In the genomic region with DNA sequence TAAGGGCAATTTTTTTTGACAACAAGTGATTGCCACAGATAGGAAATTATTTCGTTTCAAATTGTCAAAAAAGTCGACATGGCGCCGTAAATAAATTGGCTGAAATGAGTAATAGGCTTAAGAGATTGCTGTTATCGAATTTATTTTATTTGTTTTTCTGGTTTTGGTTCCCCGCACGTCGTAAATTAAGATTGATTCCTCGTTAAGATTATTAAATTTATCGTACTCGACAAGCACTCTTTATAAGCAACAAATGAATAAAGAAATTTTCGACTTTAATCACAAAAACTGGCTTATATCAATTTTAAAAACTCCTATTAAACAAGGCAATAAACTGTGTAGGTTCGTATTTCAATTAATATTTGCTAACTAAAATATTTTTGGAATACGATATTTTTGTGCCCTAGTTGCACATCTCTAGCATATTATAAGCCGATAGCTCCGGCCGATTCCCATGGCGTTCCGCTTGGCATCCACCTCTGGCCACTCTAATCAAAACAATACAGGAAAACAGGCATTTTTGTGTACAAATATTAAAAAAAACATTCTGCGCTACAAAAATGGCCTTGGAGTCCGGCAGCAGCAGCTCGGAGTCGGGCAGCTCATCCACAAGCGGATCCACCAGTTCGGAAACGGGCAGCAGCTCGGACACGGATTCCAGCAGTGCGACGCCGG, we compare ENCODE assay signal across 5 fruit fly cellular contexts.
TF ChIP-seq lines count a peak whose summit lies in the region.

A gene (plus strand): TSS at position 471 of the 675 bp plus-strand sequence.

- TF ChIP-seq CTCF in whole organism, embryonic (GFP tag; optimal IDR thresholded peaks at IDR 0.05; lab: Kevin White, UChicago) = no peak

TF ChIP-seq in whole organism, adult, 20 proteins besides CTCF, POLR2A, EP300 and RAD21 (continues in another document):
- TF ChIP-seq toe (GFP tag; optimal IDR thresholded peaks at IDR 0.05; lab: Kevin White, UChicago) (no peak), CG5204 (GFP tag; optimal IDR thresholded peaks at IDR 0.05; lab: Kevin White, UChicago) (no peak), tj (GFP tag; optimal IDR thresholded peaks at IDR 0.05; lab: Kevin White, UChicago) (no peak), Crg-1 (GFP tag; optimal IDR thresholded peaks at IDR 0.05; lab: Kevin White, UChicago) (no peak), Clk (GFP tag; optimal IDR thresholded peaks at IDR 0.05; lab: Kevin White, UChicago) (no peak), CG1620 (GFP tag; optimal IDR thresholded peaks at IDR 0.05; lab: Kevin White, UChicago) (peak; percentile 38), cic (GFP tag; optimal IDR thresholded peaks at IDR 0.05; lab: Kevin White, UChicago) (no peak), CG14711 (tag; optimal IDR thresholded peaks at IDR 0.05; lab: Kevin White, UChicago) (no peak), cnc (optimal IDR thresholded peaks at IDR 0.05; lab: Kevin White, UChicago) (no peak), ovo (GFP tag; optimal IDR thresholded peaks at IDR 0.05; lab: Kevin White, UChicago) (no peak), Mnt (GFP tag; optimal IDR thresholded peaks at IDR 0.05; lab: Kevin White, UChicago) (no peak), Hr96 (GFP tag; optimal IDR thresholded peaks at IDR 0.05; lab: Kevin White, UChicago) (peak; percentile 4), CG11617 (GFP tag; optimal IDR thresholded peaks at IDR 0.05; lab: Kevin White, UChicago) (no peak), CG33017 (tag; optimal IDR thresholded peaks at IDR 0.05; lab: Kevin White, UChicago) (peak; percentile 2), CG7101 (tag; optimal IDR thresholded peaks at IDR 0.05; lab: Kevin White, UChicago) (peak; percentile 24), kay (GFP tag; lab: Kevin White, UChicago; ENCODE audit: borderline replicate concordance) (no peak), CG12768 (GFP tag; optimal IDR thresholded peaks at IDR 0.05; lab: Kevin White, UChicago) (no peak)

TF ChIP-seq in whole organism, embryonic, 481 proteins besides CTCF, POLR2A, EP300 and RAD21 (continues in another document):
- no peak for TF ChIP-seq Awh (GFP tag; IDR thresholded peaks at IDR 0.05; lab: Robert Waterston, UW)
- peak; percentile 60 for TF ChIP-seq HmgZ (tag; optimal IDR thresholded peaks at IDR 0.05; lab: Kevin White, UChicago)
- TF ChIP-seq pho (GFP tag; optimal IDR thresholded peaks at IDR 0.05; lab: Kevin White, UChicago) = peak; percentile 75
- peak; percentile 38 for TF ChIP-seq tin (GFP tag; optimal IDR thresholded peaks at IDR 0.05; lab: Kevin White, UChicago)
- no peak for TF ChIP-seq Drgx (GFP tag; IDR thresholded peaks at IDR 0.05; lab: Robert Waterston, UW)
- peak; percentile 76 for TF ChIP-seq nerfin-2 (GFP tag; IDR thresholded peaks at IDR 0.05; lab: Robert Waterston, UW; ENCODE audit: partially characterized antibody)
- no peak for TF ChIP-seq ac (GFP tag; optimal IDR thresholded peaks at IDR 0.05; lab: Kevin White, UChicago)
- peak; percentile 20 to 46 for TF ChIP-seq Pdp1 (GFP tag; optimal IDR thresholded peaks at IDR 0.05; lab: Kevin White, UChicago)
- no peak for TF ChIP-seq CG4730 (GFP tag; IDR thresholded peaks at IDR 0.05; lab: Robert Waterston, UW)
- no peak for TF ChIP-seq CG15073 (GFP tag; optimal IDR thresholded peaks at IDR 0.05; lab: Kevin White, UChicago)
- TF ChIP-seq yki (optimal IDR thresholded peaks at IDR 0.05; lab: Kevin White, UChicago) = no peak
- no peak for TF ChIP-seq salm (tag; optimal IDR thresholded peaks at IDR 0.05; lab: Kevin White, UChicago)
- no peak for TF ChIP-seq seq (GFP tag; IDR thresholded peaks at IDR 0.05; lab: Robert Waterston, UW)
- no peak for TF ChIP-seq ash1 (GFP tag; optimal IDR thresholded peaks at IDR 0.05; lab: Kevin White, UChicago)
- TF ChIP-seq CG5180 (GFP tag; optimal IDR thresholded peaks at IDR 0.05; lab: Kevin White, UChicago) = no peak
- TF ChIP-seq vvl (GFP tag; IDR thresholded peaks at IDR 0.05; lab: Robert Waterston, UW) = peak; percentile 65
- TF ChIP-seq row (GFP tag; IDR thresholded peaks at IDR 0.05; lab: Robert Waterston, UW) = peak; percentile 94

TF ChIP-seq in whole organism, prepupa, 60 proteins besides CTCF, POLR2A, EP300 and RAD21 (continues in another document):
- TF ChIP-seq Eip78C (GFP tag; lab: Kevin White, UChicago) (peak; percentile 67), CG6854 (GFP tag; optimal IDR thresholded peaks at IDR 0.05; lab: Kevin White, UChicago) (no peak), CG7368 (GFP tag; optimal IDR thresholded peaks at IDR 0.05; lab: Kevin White, UChicago) (no peak), esn (GFP tag; optimal IDR thresholded peaks at IDR 0.05; lab: Kevin White, UChicago) (peak; percentile 63), CG3032 (tag; optimal IDR thresholded peaks at IDR 0.05; lab: Kevin White, UChicago) (peak; percentile 47), Ets96B (tag; optimal IDR thresholded peaks at IDR 0.05; lab: Kevin White, UChicago) (no peak), topi (GFP tag; optimal IDR thresholded peaks at IDR 0.05; lab: Kevin White, UChicago) (peak; percentile 34), Gug (GFP tag; IDR thresholded peaks at IDR 0.05; lab: Robert Waterston, UW) (no peak), Met (GFP tag; optimal IDR thresholded peaks at IDR 0.05; lab: Kevin White, UChicago) (no peak), CG9139 (GFP tag; optimal IDR thresholded peaks at IDR 0.05; lab: Kevin White, UChicago) (no peak), CG6163 (GFP tag; IDR thresholded peaks at IDR 0.05; lab: Robert Waterston, UW) (no peak), Lpt (GFP tag; optimal IDR thresholded peaks at IDR 0.05; lab: Kevin White, UChicago) (no peak), CG10669 (GFP tag; optimal IDR thresholded peaks at IDR 0.05; lab: Kevin White, UChicago) (no peak), fkh (GFP tag; optimal IDR thresholded peaks at IDR 0.05; lab: Kevin White, UChicago) (peak; percentile 50), lz (GFP tag; optimal IDR thresholded peaks at IDR 0.05; lab: Kevin White, UChicago) (peak; percentile 47), CG11902 (GFP tag; optimal IDR thresholded peaks at IDR 0.05; lab: Kevin White, UChicago) (no peak), CG1621 (tag; optimal IDR thresholded peaks at IDR 0.05; lab: Kevin White, UChicago) (no peak), CG3919 (GFP tag; optimal IDR thresholded peaks at IDR 0.05; lab: Kevin White, UChicago) (no peak), fd85E (GFP tag; optimal IDR thresholded peaks at IDR 0.05; lab: Kevin White, UChicago) (no peak)

TF ChIP-seq in whole organism, pupa, 21 proteins besides CTCF, POLR2A, EP300 and RAD21:
- peak; percentile 15 for TF ChIP-seq D1 (tag; optimal IDR thresholded peaks at IDR 0.05; lab: Kevin White, UChicago)
- TF ChIP-seq EcR (GFP tag; optimal IDR thresholded peaks at IDR 0.05; lab: Kevin White, UChicago) = no peak
- TF ChIP-seq CG15710 (tag; optimal IDR thresholded peaks at IDR 0.05; lab: Kevin White, UChicago) = no peak

TF ChIP-seq in whole organism, wandering third instar larva, 38 proteins besides CTCF, POLR2A, EP300 and RAD21 (continues in another document):
- TF ChIP-seq OdsH (GFP tag; optimal IDR thresholded peaks at IDR 0.05; lab: Kevin White, UChicago) = no peak
- TF ChIP-seq h (GFP tag; optimal IDR thresholded peaks at IDR 0.05; lab: Kevin White, UChicago) = peak; percentile 41
- peak; percentile 49 for TF ChIP-seq brk (GFP tag; optimal IDR thresholded peaks at IDR 0.05; lab: Kevin White, UChicago)
- TF ChIP-seq rgr (GFP tag; optimal IDR thresholded peaks at IDR 0.05; lab: Kevin White, UChicago) = peak; percentile 57
- peak; percentile 40 for TF ChIP-seq Hnf4 (GFP tag; optimal IDR thresholded peaks at IDR 0.05; lab: Kevin White, UChicago)
- TF ChIP-seq HLH106 (tag; optimal IDR thresholded peaks at IDR 0.05; lab: Kevin White, UChicago) = peak; percentile 54
- TF ChIP-seq CG9705 (GFP tag; optimal IDR thresholded peaks at IDR 0.05; lab: Kevin White, UChicago) = no peak
- TF ChIP-seq Rel (GFP tag; optimal IDR thresholded peaks at IDR 0.05; lab: Kevin White, UChicago) = no peak
- TF ChIP-seq Rel (tag; optimal IDR thresholded peaks at IDR 0.05; lab: Kevin White, UChicago) = peak; percentile 15
- TF ChIP-seq dsf (GFP tag; optimal IDR thresholded peaks at IDR 0.05; lab: Kevin White, UChicago; ENCODE audit: borderline replicate concordance) = no peak
- TF ChIP-seq dl (GFP tag; optimal IDR thresholded peaks at IDR 0.05; lab: Kevin White, UChicago; ENCODE audit: insufficient read depth in 1 of 2, partially characterized antibody in 2 of 2) = no peak
- TF ChIP-seq tai (GFP tag; optimal IDR thresholded peaks at IDR 0.05; lab: Kevin White, UChicago) = peak; percentile 70
- no peak for TF ChIP-seq Myc (optimal IDR thresholded peaks at IDR 0.05; lab: Kevin White, UChicago)
- no peak for TF ChIP-seq CG32264 (GFP tag; optimal IDR thresholded peaks at IDR 0.05; lab: Kevin White, UChicago)
- peak; percentile 50 for TF ChIP-seq Sp1 (GFP tag; optimal IDR thresholded peaks at IDR 0.05; lab: Kevin White, UChicago)
- no peak for TF ChIP-seq psq (GFP tag; optimal IDR thresholded peaks at IDR 0.05; lab: Kevin White, UChicago)
- TF ChIP-seq ey (GFP tag; optimal IDR thresholded peaks at IDR 0.05; lab: Kevin White, UChicago) = peak; percentile 51
- TF ChIP-seq lola (GFP tag; optimal IDR thresholded peaks at IDR 0.05; lab: Kevin White, UChicago) = no peak
- TF ChIP-seq Hr78 (GFP tag; optimal IDR thresholded peaks at IDR 0.05; lab: Kevin White, UChicago) = no peak
- TF ChIP-seq Hr83 (GFP tag; optimal IDR thresholded peaks at IDR 0.05; lab: Kevin White, UChicago; ENCODE audit: poor library complexity, severe bottlenecking) = peak; percentile 80
- TF ChIP-seq GATAd (GFP tag; optimal IDR thresholded peaks at IDR 0.05; lab: Kevin White, UChicago) = no peak
- peak in 1 of 2 experiments; percentile 44 for TF ChIP-seq foxo (GFP tag; optimal IDR thresholded peaks at IDR 0.05; lab: Kevin White, UChicago)
- no peak for TF ChIP-seq Vsx2 (GFP tag; optimal IDR thresholded peaks at IDR 0.05; lab: Kevin White, UChicago; ENCODE audit: partially characterized antibody)
- TF ChIP-seq Jra (GFP tag; optimal IDR thresholded peaks at IDR 0.05; lab: Kevin White, UChicago) = no peak
- no peak for TF ChIP-seq Dfd (GFP tag; optimal IDR thresholded peaks at IDR 0.05; lab: Kevin White, UChicago)
- no peak for TF ChIP-seq pan (optimal IDR thresholded peaks at IDR 0.05; lab: Kevin White, UChicago)
- TF ChIP-seq woc (GFP tag; optimal IDR thresholded peaks at IDR 0.05; lab: Kevin White, UChicago) = peak; percentile 79
- TF ChIP-seq CrebA (GFP tag; optimal IDR thresholded peaks at IDR 0.05; lab: Kevin White, UChicago; ENCODE audit: borderline replicate concordance) = no peak
- TF ChIP-seq usp (GFP tag; optimal IDR thresholded peaks at IDR 0.05; lab: Kevin White, UChicago) = no peak
- TF ChIP-seq sv (GFP tag; optimal IDR thresholded peaks at IDR 0.05; lab: Kevin White, UChicago) = no peak
- TF ChIP-seq Abd-B (GFP tag; optimal IDR thresholded peaks at IDR 0.05; lab: Kevin White, UChicago) = no peak
- no peak for TF ChIP-seq Mio (GFP tag; optimal IDR thresholded peaks at IDR 0.05; lab: Kevin White, UChicago)
- TF ChIP-seq Dif (GFP tag; optimal IDR thresholded peaks at IDR 0.05; lab: Kevin White, UChicago; ENCODE audit: partially characterized antibody) = no peak
- TF ChIP-seq jim (GFP tag; optimal IDR thresholded peaks at IDR 0.05; lab: Kevin White, UChicago) = no peak
- TF ChIP-seq fru (GFP tag; optimal IDR thresholded peaks at IDR 0.05; lab: Kevin White, UChicago) = peak; percentile 25
